Worm (Caenorhabditis elegans) whole organism, L2 larva: ENCODE results near the gene atp-5.

ENCODE experiments used
- F13H6.1 ChIP-seq: sonication (generic microtip); optimal IDR thresholded peaks from 2 replicates; lab custom pipeline; 2016; ENCODE audit warnings: missing genetic modification characterization, missing compliant biosample characterization
- R02D3.7 ChIP-seq: fragments of 150-350 bp; optimal IDR thresholded peaks from 2 replicates; lab custom pipeline; 2014; ENCODE audit warnings: missing biosample characterization, missing genetic modification characterization
- Y55F3AM.14 ChIP-seq: fragments of 200-800 bp; sonication (Bioruptor generic); optimal IDR thresholded peaks from 2 replicates; lab custom pipeline; 2018; ENCODE audit warnings: mild to moderate bottlenecking, missing genetic modification characterization, missing compliant biosample characterization
- ZK546.5 ChIP-seq: sonication (generic microtip); optimal IDR thresholded peaks from 2 replicates; lab custom pipeline; 2017; ENCODE audit warnings: missing biosample characterization, missing genetic modification characterization
- alr-1 ChIP-seq: fragments of 150-350 bp; optimal IDR thresholded peaks from 2 replicates; lab custom pipeline; 2014; ENCODE audit warnings: missing biosample characterization, missing genetic modification characterization
- aly-2 ChIP-seq: fragments of 150-350 bp; optimal IDR thresholded peaks from 2 replicates; lab custom pipeline; 2014; ENCODE audit warnings: missing biosample characterization, missing genetic modification characterization
- ama-1 ChIP-seq: fragments of 150-350 bp; optimal IDR thresholded peaks from 2 replicates; lab custom pipeline; 2018; ENCODE audit warnings: inconsistent platforms
- ceh-16 ChIP-seq: fragments of 150-350 bp; optimal IDR thresholded peaks from 2 replicates; lab custom pipeline; 2014; ENCODE audit warnings: missing biosample characterization, missing genetic modification characterization
- ceh-82 ChIP-seq: fragments of 150-350 bp; optimal IDR thresholded peaks from 2 replicates; lab custom pipeline; 2014; ENCODE audit warnings: missing biosample characterization, missing genetic modification characterization
- dmd-4 ChIP-seq: sonication (generic microtip); optimal IDR thresholded peaks from 2 replicates; lab custom pipeline; 2017; ENCODE audit warnings: missing biosample characterization, missing genetic modification characterization
- elt-1 ChIP-seq: fragments of 150-350 bp; optimal IDR thresholded peaks from 2 replicates; lab custom pipeline; 2014; ENCODE audit warnings: missing biosample characterization, missing genetic modification characterization
- elt-3 ChIP-seq: sonication (generic microtip); optimal IDR thresholded peaks from 2 replicates; lab custom pipeline; 2017; ENCODE audit warnings: missing biosample characterization, missing genetic modification characterization
- fos-1 ChIP-seq: fragments of 150-350 bp; optimal IDR thresholded peaks from 2 replicates; lab custom pipeline; 2014; ENCODE audit warnings: missing biosample characterization, missing genetic modification characterization
- gmeb-1 ChIP-seq: fragments of 150-350 bp; optimal IDR thresholded peaks from 2 replicates; lab custom pipeline; 2014; ENCODE audit warnings: missing biosample characterization, missing genetic modification characterization
- lin-11 ChIP-seq: fragments of 150-350 bp; sonication (generic microtip); optimal IDR thresholded peaks from 2 replicates; lab custom pipeline; 2014; ENCODE audit warnings: missing biosample characterization, missing genetic modification characterization, inconsistent platforms, mixed read lengths
- lsy-2 ChIP-seq, 2 experiments: fragments of 150-350 bp in 1 of 2; sonication (generic microtip) in 1 of 2; optimal IDR thresholded peaks; 2 replicates each; lab custom pipeline; 2014 to 2017; ENCODE audit warnings: missing biosample characterization in 2 of 2, missing genetic modification characterization in 2 of 2
- mbf-1 ChIP-seq: sonication (generic microtip); optimal IDR thresholded peaks from 2 replicates; lab custom pipeline; 2017; ENCODE audit warnings: missing biosample characterization, missing genetic modification characterization
- mdl-1 ChIP-seq, 2 experiments: fragments of 150-350 bp in 1 of 2; sonication (generic microtip) in 1 of 2; optimal IDR thresholded peaks; 2 replicates each; lab custom pipeline; 2017; ENCODE audit warnings: missing biosample characterization in 2 of 2, missing genetic modification characterization in 2 of 2
- nhr-10 ChIP-seq: sonication (generic microtip); optimal IDR thresholded peaks from 2 replicates; lab custom pipeline; 2017; ENCODE audit warnings: missing biosample characterization, missing genetic modification characterization
- nhr-11 ChIP-seq: fragments of 150-350 bp; optimal IDR thresholded peaks from 2 replicates; lab custom pipeline; 2014; ENCODE audit warnings: missing biosample characterization, missing genetic modification characterization
- nhr-12 ChIP-seq: fragments of 150-350 bp; optimal IDR thresholded peaks from 2 replicates; lab custom pipeline; 2014; ENCODE audit warnings: missing biosample characterization, missing genetic modification characterization
- nhr-129 ChIP-seq: fragments of 150-350 bp; optimal IDR thresholded peaks from 2 replicates; lab custom pipeline; 2014; ENCODE audit warnings: missing biosample characterization, missing genetic modification characterization
- nhr-21 ChIP-seq: fragments of 150-350 bp; optimal IDR thresholded peaks from 2 replicates; lab custom pipeline; 2014; ENCODE audit warnings: missing biosample characterization, missing genetic modification characterization
- nhr-23 ChIP-seq: fragments of 150-350 bp; optimal IDR thresholded peaks from 2 replicates; lab custom pipeline; 2014; ENCODE audit warnings: missing biosample characterization, missing genetic modification reagents, missing genetic modification characterization
- nhr-25 ChIP-seq: fragments of 150-350 bp; sonication (generic microtip); optimal IDR thresholded peaks from 3 replicates; lab custom pipeline; 2014; ENCODE audit warnings: missing biosample characterization, missing genetic modification characterization
- nhr-77 ChIP-seq: fragments of 150-350 bp; optimal IDR thresholded peaks from 2 replicates; lab custom pipeline; 2014; ENCODE audit warnings: missing biosample characterization, missing genetic modification characterization
- peb-1 ChIP-seq: fragments of 150-350 bp; optimal IDR thresholded peaks from 2 replicates; lab custom pipeline; 2014; ENCODE audit warnings: missing biosample characterization, missing genetic modification characterization
- sem-4 ChIP-seq: fragments of 150-350 bp; optimal IDR thresholded peaks from 2 replicates; lab custom pipeline; 2014; ENCODE audit warnings: missing biosample characterization, missing genetic modification reagents, missing genetic modification characterization
- skn-1 ChIP-seq: sonication (generic microtip); optimal IDR thresholded peaks from 2 replicates; lab custom pipeline; 2017; ENCODE audit warnings: missing biosample characterization, missing genetic modification characterization
- sma-3 ChIP-seq: sonication (generic microtip); optimal IDR thresholded peaks from 2 replicates; lab custom pipeline; 2016; ENCODE audit warnings: missing genetic modification reagents, missing genetic modification characterization, missing compliant biosample characterization
- sma-9 ChIP-seq, 2 experiments: fragments of 150-350 bp in 1 of 2; sonication (generic microtip) in 1 of 2; optimal IDR thresholded peaks; 2 replicates each; lab custom pipeline; 2014 to 2016; ENCODE audit warnings: missing genetic modification characterization in 2 of 2, mild to moderate bottlenecking in 1 of 2, missing biosample characterization in 1 of 2, missing compliant biosample characterization in 1 of 2, missing genetic modification reagents in 1 of 2, moderate library complexity in 1 of 2
- snpc-4 ChIP-seq: fragments of 150-350 bp; optimal IDR thresholded peaks from 2 replicates; lab custom pipeline; 2014; ENCODE audit warnings: missing biosample characterization, missing genetic modification characterization
- unc-39 ChIP-seq: fragments of 150-350 bp; optimal IDR thresholded peaks from 2 replicates; lab custom pipeline; 2014; ENCODE audit warnings: missing biosample characterization, missing genetic modification characterization
- zag-1 ChIP-seq: fragments of 150-350 bp; optimal IDR thresholded peaks from 2 replicates; lab custom pipeline; 2014; ENCODE audit warnings: missing biosample characterization, missing genetic modification characterization
- ztf-1 ChIP-seq: fragments of 200-800 bp; sonication (Bioruptor generic); conservative IDR thresholded peaks from 2 replicates; pipeline ENCODE4 v1.3.6; 2022; ENCODE audit warnings: missing genetic modification characterization, missing compliant biosample characterization
- ztf-4 ChIP-seq: fragments of 150-350 bp; optimal IDR thresholded peaks from 2 replicates; lab custom pipeline; 2014; ENCODE audit warnings: missing biosample characterization, missing genetic modification characterization

Gene atp-5

ce11 chrV:11131801-11132200, 8.1 kb upstream of the atp-5 start:
- no peak for TF ChIP-seq aly-2 (tag; lab: Kevin White, UChicago)
- no peak for TF ChIP-seq unc-39 (tag; lab: Kevin White, UChicago)
- TF ChIP-seq ama-1 (lab: Kevin White, UChicago), result no peak
- TF ChIP-seq Y55F3AM.14 (GFP tag; lab: Kevin White, UChicago), result no peak
- TF ChIP-seq sma-3 (GFP tag; lab: Kevin White, UChicago), result no peak
- no peak for TF ChIP-seq sem-4 (tag; lab: Kevin White, UChicago)
- TF ChIP-seq nhr-21 (tag; lab: Kevin White, UChicago), result no peak
- no peak for TF ChIP-seq gmeb-1 (tag; lab: Kevin White, UChicago)
- TF ChIP-seq nhr-77 (tag; lab: Kevin White, UChicago), result no peak
- TF ChIP-seq dmd-4 (tag; lab: Kevin White, UChicago), result no peak
- TF ChIP-seq nhr-11 (tag; lab: Kevin White, UChicago), result no peak
- TF ChIP-seq nhr-12 (tag; lab: Kevin White, UChicago), result no peak
- no peak for TF ChIP-seq sma-9 (GFP tag; optimal IDR thresholded peaks at IDR 0.05; lab: Kevin White, UChicago)
- no peak for TF ChIP-seq sma-9 (tag; optimal IDR thresholded peaks at IDR 0.05; lab: Kevin White, UChicago)
- TF ChIP-seq mbf-1 (tag; lab: Kevin White, UChicago), result no peak
- no peak for TF ChIP-seq nhr-23 (tag; lab: Kevin White, UChicago)
- TF ChIP-seq zag-1 (tag; lab: Kevin White, UChicago), result no peak

- TF ChIP-seq alr-1 (tag; lab: Kevin White, UChicago) (no peak), R02D3.7 (tag; lab: Kevin White, UChicago) (no peak), Y55F3AM.14 (GFP tag; lab: Kevin White, UChicago) (no peak), sma-3 (GFP tag; lab: Kevin White, UChicago) (no peak), unc-39 (tag; lab: Kevin White, UChicago) (no peak), fos-1 (tag; lab: Kevin White, UChicago) (no peak), nhr-10 (tag; lab: Kevin White, UChicago) (no peak), elt-3 (tag; lab: Kevin White, UChicago) (no peak), nhr-129 (tag; lab: Kevin White, UChicago) (no peak), sma-9 (GFP tag; optimal IDR thresholded peaks at IDR 0.05; lab: Kevin White, UChicago) (no peak), sma-9 (tag; optimal IDR thresholded peaks at IDR 0.05; lab: Kevin White, UChicago) (no peak), ceh-16 (tag; lab: Kevin White, UChicago) (no peak), nhr-25 (tag; lab: Kevin White, UChicago) (no peak), lsy-2 (tag; optimal IDR thresholded peaks at IDR 0.05; lab: Kevin White, UChicago) (no peak), snpc-4 (tag; lab: Kevin White, UChicago) (no peak), nhr-77 (tag; lab: Kevin White, UChicago) (no peak), F13H6.1 (tag; lab: Kevin White, UChicago) (no peak), peb-1 (no peak), mbf-1 (tag; lab: Kevin White, UChicago) (no peak), ZK546.5 (tag; lab: Kevin White, UChicago) (no peak), ztf-1 (no peak)
- TF ChIP-seq, all 48 proteins: peak for 0
These were observed 3.5 kb upstream of the atp-5 start, which contains the start of gene jmjd-5 for ce11 chrV:11127197-11127596. jmjd-5 (plus strand) TSS chrV:11127497.

ce11 chrV:11124922-11125321, 1.3 kb upstream of the atp-5 start, which contains the start of gene C06H2.2:
C06H2.2 (plus strand) TSS chrV:11125222.
- TF ChIP-seq ceh-82 (no peak), alr-1 (tag; lab: Kevin White, UChicago) (no peak), nhr-25 (tag; lab: Kevin White, UChicago) (no peak), lin-11 (tag; lab: Kevin White, UChicago) (no peak), gmeb-1 (tag; lab: Kevin White, UChicago) (no peak), nhr-12 (tag; lab: Kevin White, UChicago) (no peak), R02D3.7 (tag; lab: Kevin White, UChicago) (no peak), elt-3 (tag; lab: Kevin White, UChicago) (no peak), ztf-4 (no peak), sma-3 (GFP tag; lab: Kevin White, UChicago) (no peak), F13H6.1 (tag; lab: Kevin White, UChicago) (no peak), peb-1 (no peak), unc-39 (tag; lab: Kevin White, UChicago) (no peak), nhr-21 (tag; lab: Kevin White, UChicago) (no peak), mdl-1 (tag; optimal IDR thresholded peaks at IDR 0.05; lab: Kevin White, UChicago) (no peak), nhr-23 (tag; lab: Kevin White, UChicago) (no peak), nhr-11 (tag; lab: Kevin White, UChicago) (no peak), mbf-1 (tag; lab: Kevin White, UChicago) (no peak), skn-1 (tag; lab: Kevin White, UChicago) (no peak), elt-1 (tag; lab: Kevin White, UChicago) (no peak)
